Worm (Caenorhabditis elegans) whole organism, early embryonic: Measurements from ENCODE around the gene C25H3.15.

Source experiments
- B0310.2 ChIP-seq: sonication (generic microtip); optimal IDR thresholded peaks from 2 replicates; lab custom pipeline; 2016; ENCODE audit warnings: mild to moderate bottlenecking, missing genetic modification characterization, missing compliant biosample characterization
- F13C5.2 ChIP-seq: sonication (generic microtip); optimal IDR thresholded peaks from 2 replicates; lab custom pipeline; 2017; ENCODE audit warnings: mild to moderate bottlenecking, missing genetic modification characterization, inconsistent platforms, missing compliant biosample characterization
- aly-1 ChIP-seq: sonication (generic microtip); optimal IDR thresholded peaks from 2 replicates; lab custom pipeline; 2016; ENCODE audit warnings: missing genetic modification characterization, missing compliant biosample characterization
- ama-1 ChIP-seq: fragments of 150-350 bp; optimal IDR thresholded peaks from 2 replicates; lab custom pipeline; 2014
- ceh-13 ChIP-seq: fragments of 200-800 bp; sonication (Bioruptor generic); optimal IDR thresholded peaks from 2 replicates; lab custom pipeline; 2018; ENCODE audit warnings: mild to moderate bottlenecking, missing genetic modification characterization, missing compliant biosample characterization
- ceh-36 ChIP-seq: sonication (generic microtip); optimal IDR thresholded peaks from 2 replicates; lab custom pipeline; 2016; ENCODE audit warnings: missing genetic modification characterization, inconsistent platforms, missing compliant biosample characterization
- ets-7 ChIP-seq: sonication (generic microtip); optimal IDR thresholded peaks from 2 replicates; lab custom pipeline; 2016; ENCODE audit warnings: missing genotype, missing genetic modification characterization, missing compliant biosample characterization
- flt-1 ChIP-seq: fragments of 200-800 bp; sonication (Bioruptor generic); IDR thresholded peaks from 2 replicates; pipeline ENCODE4 v1.3.6; 2022; ENCODE audit warnings: missing genetic modification characterization, missing compliant biosample characterization
- hmbx-1 ChIP-seq: sonication (generic microtip); optimal IDR thresholded peaks from 2 replicates; lab custom pipeline; 2016; ENCODE audit warnings: mild to moderate bottlenecking, missing genetic modification characterization, missing compliant biosample characterization
- hmg-4 ChIP-seq: fragments of 200-800 bp; sonication (Bioruptor generic); optimal IDR thresholded peaks from 2 replicates; lab custom pipeline; 2018; ENCODE audit warnings: mild to moderate bottlenecking, missing genetic modification characterization, missing compliant biosample characterization
- hnd-1 ChIP-seq: sonication (generic microtip); optimal IDR thresholded peaks from 2 replicates; lab custom pipeline; 2016; ENCODE audit warnings: missing genetic modification characterization, missing compliant biosample characterization
- pes-1 ChIP-seq: fragments of 200-800 bp; sonication (Bioruptor generic); IDR thresholded peaks from 2 replicates; pipeline ENCODE4 v1.3.6; 2022; ENCODE audit warnings: missing genetic modification reagents, missing genetic modification characterization, missing compliant biosample characterization
- scrt-1 ChIP-seq: fragments of 200-800 bp; sonication (Bioruptor generic); IDR thresholded peaks from 2 replicates; pipeline ENCODE4 v1.3.6; 2022; ENCODE audit warnings: missing genetic modification characterization, missing compliant biosample characterization
- sea-1 ChIP-seq: fragments of 200-800 bp; sonication (Bioruptor generic); conservative IDR thresholded peaks from 2 replicates; pipeline ENCODE4 v1.3.6; 2022; ENCODE audit warnings: missing genetic modification characterization, missing compliant biosample characterization
- tbx-11 ChIP-seq: fragments of 200-800 bp; sonication (Bioruptor generic); IDR thresholded peaks from 2 replicates; pipeline ENCODE4 v1.3.6; 2022; ENCODE audit warnings: missing genetic modification characterization, missing compliant biosample characterization
- tbx-37 ChIP-seq: fragments of 200-800 bp; sonication (Bioruptor generic); conservative IDR thresholded peaks from 2 replicates; pipeline ENCODE4 v1.3.6; 2022; ENCODE audit warnings: missing genetic modification reagents, missing genetic modification characterization, missing compliant biosample characterization
- tra-4 ChIP-seq: sonication (generic microtip); optimal IDR thresholded peaks from 2 replicates; lab custom pipeline; 2017; ENCODE audit warnings: missing genetic modification characterization, missing compliant biosample characterization

C25H3.15 gene

ce11 chrII:5654215-5654614, 10.9 kb upstream of the C25H3.15 start, which contains the start of gene F59E12.1:
Gene F59E12.1, plus strand, starts transcription at chrII:5654515.
- TF ChIP-seq sea-1 (no peak), ceh-13 (GFP tag; lab: Kevin White, UChicago) (no peak), tra-4 (tag; lab: Kevin White, UChicago) (no peak), scrt-1 (GFP tag; lab: Robert Waterston, UW) (no peak), ama-1 (lab: Kevin White, UChicago) (no peak), B0310.2 (no peak), ceh-36 (no peak)

DNA sequence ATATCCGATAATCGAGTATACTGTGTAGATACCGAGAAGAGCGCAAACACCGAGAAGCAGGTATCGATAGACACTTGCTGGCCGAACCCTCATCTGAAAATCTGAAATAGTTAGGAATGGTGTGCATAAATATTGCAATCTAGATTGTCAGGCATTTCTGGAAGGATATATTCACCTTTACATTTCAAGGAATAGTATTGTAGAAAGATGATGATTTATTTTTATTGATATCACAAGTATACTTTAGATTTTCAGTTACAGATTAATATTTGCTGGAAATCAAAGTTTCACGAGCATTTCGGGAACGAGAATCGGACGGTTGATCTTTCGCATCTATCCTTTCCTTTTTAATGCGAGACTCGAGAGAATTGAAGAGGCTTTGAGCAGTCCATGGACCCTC, 5.5 kb upstream of the C25H3.15 start, which contains the start of gene fut-3:
fut-3 (minus strand) TSS at position 101 of the 400 bp plus-strand sequence.
- TF ChIP-seq pes-1 (GFP tag; lab: Robert Waterston, UW), result no peak
- no peak for TF ChIP-seq sea-1
- TF ChIP-seq ama-1 (lab: Kevin White, UChicago), result no peak
- TF ChIP-seq hmg-4, result no peak
- no peak for TF ChIP-seq hmbx-1 (tag; lab: Kevin White, UChicago)
- no peak for TF ChIP-seq tra-4 (tag; lab: Kevin White, UChicago)
- TF ChIP-seq ceh-36, result no peak
- TF ChIP-seq flt-1 (GFP tag; lab: Robert Waterston, UW), result no peak
- TF ChIP-seq ceh-13 (GFP tag; lab: Kevin White, UChicago), result no peak
- TF ChIP-seq aly-1 (tag; lab: Kevin White, UChicago), result no peak
- TF ChIP-seq tbx-11 (GFP tag; lab: Robert Waterston, UW), result no peak
- no peak for TF ChIP-seq F13C5.2

DNA sequence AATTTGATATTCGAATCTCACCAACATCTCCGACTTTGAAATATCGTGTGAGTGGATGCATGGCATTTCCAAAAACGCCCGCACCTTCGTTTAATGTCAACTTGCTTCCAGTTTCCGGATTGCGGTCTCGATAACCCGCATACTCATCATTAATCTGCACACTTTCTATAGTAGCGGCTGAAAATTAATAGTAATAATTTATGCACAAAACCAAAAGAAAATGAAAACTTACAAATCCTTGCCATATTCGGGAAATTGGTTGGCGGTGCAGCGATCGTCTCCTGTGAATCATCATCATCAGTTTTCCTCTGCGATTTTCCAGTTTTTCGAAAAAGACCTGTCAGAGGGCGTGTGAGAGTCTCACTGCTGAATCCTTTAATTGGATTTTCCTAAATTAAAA, 5.0 kb upstream of the C25H3.15 start:
- no peak for TF ChIP-seq ceh-36
- TF ChIP-seq ceh-13 (GFP tag; lab: Kevin White, UChicago), result no peak
- no peak for TF ChIP-seq flt-1 (GFP tag; lab: Robert Waterston, UW)
- TF ChIP-seq aly-1 (tag; lab: Kevin White, UChicago), result no peak
- TF ChIP-seq hmg-4, result no peak
- TF ChIP-seq pes-1 (GFP tag; lab: Robert Waterston, UW), result no peak
- TF ChIP-seq ama-1 (lab: Kevin White, UChicago), result no peak
- no peak for TF ChIP-seq sea-1

DNA sequence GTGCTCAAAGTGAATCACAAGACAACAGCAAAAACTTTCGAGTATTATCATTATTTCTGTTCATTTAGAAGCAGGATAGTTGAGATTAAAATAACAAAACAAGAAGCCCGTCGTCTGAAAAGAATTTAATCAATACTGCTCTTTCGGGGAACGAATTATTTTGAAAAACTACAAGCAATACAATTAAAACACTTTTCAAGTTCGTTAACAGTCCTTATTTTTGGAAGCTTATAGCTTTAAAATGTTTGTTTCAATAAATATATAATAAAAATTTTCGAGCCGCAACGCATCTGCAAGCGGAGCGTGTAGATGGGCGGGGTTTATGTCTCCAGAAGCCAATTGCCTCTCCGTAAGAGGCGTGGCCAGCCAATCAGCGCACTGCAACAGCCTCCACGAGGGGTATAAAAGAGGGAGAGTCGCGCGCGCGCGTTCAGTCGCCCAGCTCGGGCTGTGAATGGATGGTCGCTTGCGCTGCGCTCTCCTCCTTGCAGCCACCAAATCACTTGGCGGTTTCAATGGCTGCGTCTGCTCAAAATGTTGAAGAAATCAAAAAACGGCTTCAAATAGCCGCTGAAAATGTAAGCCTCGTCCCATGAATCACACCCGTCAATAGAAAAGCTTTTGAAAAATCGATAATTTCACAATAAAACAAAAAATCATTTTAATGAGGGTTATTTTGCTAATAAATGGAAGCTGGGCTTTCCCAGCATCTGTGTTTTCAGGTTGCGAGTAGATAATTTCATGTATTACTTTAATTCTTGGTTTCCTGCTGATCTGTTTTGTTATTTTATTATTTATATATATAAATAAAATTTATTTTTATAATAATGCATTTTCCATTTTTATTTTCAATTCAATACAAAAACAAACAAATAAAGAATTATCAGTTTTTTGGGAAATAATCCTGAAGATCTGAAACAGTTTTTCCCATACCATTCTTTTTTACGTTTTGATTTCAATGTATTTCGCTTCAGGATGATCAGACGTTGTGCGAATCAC, 4.1 kb upstream of the C25H3.15 start, which contains the start of the genes ift-43 and mdt-26:
ift-43 (minus strand) TSS at position 51 of the 999 bp plus-strand sequence.
mdt-26 (plus strand) TSS at position 446 of the 999 bp plus-strand sequence.
- TF ChIP-seq hnd-1 (tag; lab: Kevin White, UChicago) (no peak), F13C5.2 (peak; percentile 46), hmbx-1 (tag; lab: Kevin White, UChicago) (no peak), ceh-36 (peak; percentile 27), ceh-13 (GFP tag; lab: Kevin White, UChicago) (no peak), ama-1 (lab: Kevin White, UChicago) (peak; percentile 98), sea-1 (peak; percentile 82), ets-7 (no peak), scrt-1 (GFP tag; lab: Robert Waterston, UW) (peak; percentile 76), pes-1 (GFP tag; lab: Robert Waterston, UW) (peak; percentile 67), hmg-4 (peak; percentile 82), B0310.2 (peak; percentile 24), tbx-37 (peak; percentile 5; the same call in 1 of the 2 replicates), aly-1 (tag; lab: Kevin White, UChicago) (no peak), flt-1 (GFP tag; lab: Robert Waterston, UW) (peak; percentile 54; the same call in 1 of the 2 replicates), tbx-11 (GFP tag; lab: Robert Waterston, UW) (peak; percentile 67), tra-4 (tag; lab: Kevin White, UChicago) (no peak)

- peak; percentile 92 for TF ChIP-seq hmg-4
- peak; percentile 64 for TF ChIP-seq hnd-1 (tag; lab: Kevin White, UChicago)
- TF ChIP-seq ama-1 (lab: Kevin White, UChicago), result peak; percentile 96
- TF ChIP-seq hmbx-1 (tag; lab: Kevin White, UChicago), result peak; percentile 78
- TF ChIP-seq aly-1 (tag; lab: Kevin White, UChicago), result peak; percentile 83
- TF ChIP-seq flt-1 (GFP tag; lab: Robert Waterston, UW), result peak; percentile 73
- TF ChIP-seq F13C5.2, result peak; percentile 73
- TF ChIP-seq scrt-1 (GFP tag; lab: Robert Waterston, UW), result peak; percentile 90
- peak; percentile 72 for TF ChIP-seq tbx-37
- peak; percentile 72 for TF ChIP-seq tra-4 (tag; lab: Kevin White, UChicago)
- peak; percentile 66 for TF ChIP-seq ceh-36
- peak; percentile 80 for TF ChIP-seq tbx-11 (GFP tag; lab: Robert Waterston, UW)
- peak; percentile 93 for TF ChIP-seq sea-1
- TF ChIP-seq pes-1 (GFP tag; lab: Robert Waterston, UW), result peak; percentile 83
- TF ChIP-seq ets-7, result peak; percentile 40
- peak; percentile 82 for TF ChIP-seq B0310.2
- peak; percentile 19 for TF ChIP-seq ceh-13 (GFP tag; lab: Kevin White, UChicago)
These were observed 3.4 kb upstream of the C25H3.15 start for ce11 chrII:5661735-5662177.

- TF ChIP-seq ceh-36 (no peak), scrt-1 (GFP tag; lab: Robert Waterston, UW) (no peak), B0310.2 (no peak), hmg-4 (no peak), hnd-1 (tag; lab: Kevin White, UChicago) (no peak), ets-7 (no peak)
These were observed 1.8 kb upstream of the C25H3.15 start for ce11 chrII:5663180-5663791.

DNA sequence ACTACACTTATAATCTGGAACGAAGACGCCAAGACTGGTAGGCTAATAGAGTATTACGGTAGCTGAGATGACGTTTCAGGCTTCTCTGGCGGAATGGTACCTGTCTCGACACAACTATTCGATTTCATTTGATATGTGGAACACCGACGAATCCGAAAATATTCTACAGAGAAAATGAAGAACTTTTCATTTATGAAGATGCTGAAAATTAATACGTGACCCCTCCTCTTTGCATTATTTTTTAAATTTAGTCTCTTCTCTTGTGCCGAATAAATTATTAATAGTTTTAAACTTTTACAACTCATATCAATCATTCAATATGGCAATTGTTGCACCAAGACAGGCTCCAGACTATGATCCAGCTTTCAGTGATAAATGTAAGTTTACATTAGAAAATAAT, 862 bp downstream of the C25H3.15 start, which contains the start of gene C25H3.16:
C25H3.16 (plus strand) TSS at position 301 of the 400 bp plus-strand sequence.
- no peak for TF ChIP-seq F13C5.2
- no peak for TF ChIP-seq B0310.2
- no peak for TF ChIP-seq flt-1 (GFP tag; lab: Robert Waterston, UW)
- no peak for TF ChIP-seq ceh-13 (GFP tag; lab: Kevin White, UChicago)
- no peak for TF ChIP-seq tra-4 (tag; lab: Kevin White, UChicago)
- TF ChIP-seq aly-1 (tag; lab: Kevin White, UChicago), result no peak
- TF ChIP-seq scrt-1 (GFP tag; lab: Robert Waterston, UW), result no peak
- no peak for TF ChIP-seq hnd-1 (tag; lab: Kevin White, UChicago)
- no peak for TF ChIP-seq pes-1 (GFP tag; lab: Robert Waterston, UW)
- no peak for TF ChIP-seq tbx-11 (GFP tag; lab: Robert Waterston, UW)
- no peak for TF ChIP-seq hmbx-1 (tag; lab: Kevin White, UChicago)
- TF ChIP-seq sea-1, result no peak
- TF ChIP-seq ceh-36, result no peak
- no peak for TF ChIP-seq hmg-4
- TF ChIP-seq ama-1 (lab: Kevin White, UChicago), result no peak
- TF ChIP-seq ets-7, result no peak
- no peak for TF ChIP-seq tbx-37
